Fruit fly (Drosophila melanogaster) whole organism, embryonic: ENCODE measurements around the gene Wdr62.

ENCODE experiments used
- CG10462 ChIP-seq: fragments of 200-800 bp; sonication (Bioruptor generic); optimal IDR thresholded peaks from 2 replicates; lab custom pipeline; 2016; ENCODE audit warnings: missing biosample characterization, missing genetic modification characterization
- CG11085 ChIP-seq: fragments of 200-800 bp; sonication (Bioruptor generic); IDR thresholded peaks from 2 replicates; pipeline ENCODE4 v1.3.6; 2022; ENCODE audit warnings: missing biosample characterization, missing genetic modification characterization
- CG11247 ChIP-seq: fragments of 200-800 bp; sonication (Bioruptor generic); IDR thresholded peaks from 2 replicates; pipeline ENCODE4 v1.3.6; 2022; ENCODE audit warnings: missing biosample characterization, missing genetic modification characterization
- CG11504 ChIP-seq: fragments of 200-800 bp; sonication (Bioruptor generic); optimal IDR thresholded peaks from 3 replicates; lab custom pipeline; 2019; ENCODE audit warnings: missing biosample characterization, mild to moderate bottlenecking, missing genetic modification characterization, moderate library complexity
- CG12299 ChIP-seq: fragments of 200-800 bp; sonication (Bioruptor generic); optimal IDR thresholded peaks from 2 replicates; lab custom pipeline; 2018; ENCODE audit warnings: missing biosample characterization, mild to moderate bottlenecking, missing genetic modification characterization
- CG12744 ChIP-seq: fragments of 200-800 bp; sonication (Bioruptor generic); optimal IDR thresholded peaks from 2 replicates; lab custom pipeline; 2016; ENCODE audit warnings: missing biosample characterization, missing genetic modification characterization
- CG13894 ChIP-seq: fragments of 200-800 bp; sonication (Bioruptor generic); optimal IDR thresholded peaks from 3 replicates; lab custom pipeline; 2018; ENCODE audit warnings: missing biosample characterization, mild to moderate bottlenecking, missing genetic modification characterization, moderate library complexity
- CG16779 ChIP-seq: fragments of 200-800 bp; sonication (Bioruptor generic); IDR thresholded peaks from 2 replicates; pipeline ENCODE4 v1.3.6; 2022; ENCODE audit warnings: missing biosample characterization, missing genetic modification characterization
- CG31388 ChIP-seq: fragments of 200-800 bp; sonication (Bioruptor generic); optimal IDR thresholded peaks from 2 replicates; lab custom pipeline; 2016; ENCODE audit warnings: missing biosample characterization, missing genetic modification characterization
- CG32772 ChIP-seq: fragments of 200-800 bp; sonication (Bioruptor generic); IDR thresholded peaks from 2 replicates; pipeline ENCODE4 v1.3.6; 2022; ENCODE audit warnings: missing biosample characterization, missing genetic modification characterization
- CG33557 ChIP-seq: fragments of 200-800 bp; sonication (Bioruptor generic); optimal IDR thresholded peaks from 2 replicates; lab custom pipeline; 2019; ENCODE audit warnings: missing biosample characterization, mild to moderate bottlenecking, missing genetic modification characterization, moderate library complexity
- CG4404 ChIP-seq: fragments of 200-800 bp; sonication (Bioruptor generic); IDR thresholded peaks from 2 replicates; pipeline ENCODE4 v1.3.6; 2022; ENCODE audit warnings: missing biosample characterization, missing genetic modification characterization
- CG7745 ChIP-seq: fragments of 200-800 bp; sonication (Bioruptor generic); optimal IDR thresholded peaks from 2 replicates; lab custom pipeline; 2018; ENCODE audit warnings: missing biosample characterization, mild to moderate bottlenecking, missing genetic modification characterization, moderate library complexity
- CG7928 ChIP-seq: fragments of 200-800 bp; sonication (Bioruptor generic); optimal IDR thresholded peaks from 2 replicates; lab custom pipeline; 2017; ENCODE audit warnings: missing biosample characterization, mild to moderate bottlenecking, missing genetic modification characterization
- CG9932 ChIP-seq: fragments of 200-800 bp; sonication (Bioruptor generic); IDR thresholded peaks from 2 replicates; pipeline ENCODE4 v1.3.6; 2022; ENCODE audit warnings: missing biosample characterization, missing genetic modification characterization
- CoRest ChIP-seq: fragments of 200-800 bp; sonication (Bioruptor generic); optimal IDR thresholded peaks from 3 replicates; lab custom pipeline; 2018; ENCODE audit warnings: missing biosample characterization, mild to moderate bottlenecking, missing genetic modification characterization, moderate library complexity
- Deaf1 ChIP-seq: fragments of 200-800 bp; optimal IDR thresholded peaks from 3 replicates; lab custom pipeline; 2019; ENCODE audit warnings: missing biosample characterization, mild to moderate bottlenecking, missing genetic modification characterization, moderate library complexity
- Hey ChIP-seq: fragments of 200-800 bp; sonication (Bioruptor generic); optimal IDR thresholded peaks from 3 replicates; lab custom pipeline; 2018; ENCODE audit warnings: missing biosample characterization, mild to moderate bottlenecking, missing genetic modification characterization
- Jarid2 ChIP-seq: fragments of 200-800 bp; sonication (Bioruptor generic); optimal IDR thresholded peaks from 3 replicates; lab custom pipeline; 2017; ENCODE audit warnings: mild to moderate bottlenecking, missing biosample characterization, missing genetic modification reagents, missing genetic modification characterization
- Lhr ChIP-seq: fragments of 200-800 bp; sonication (Bioruptor generic); optimal IDR thresholded peaks from 3 replicates; lab custom pipeline; 2017; ENCODE audit warnings: mild to moderate bottlenecking, missing biosample characterization, missing genetic modification reagents, missing genetic modification characterization
- Lim3 ChIP-seq: fragments of 200-800 bp; sonication (Bioruptor generic); IDR thresholded peaks from 2 replicates; pipeline ENCODE4 v1.3.6; 2022; ENCODE audit warnings: missing biosample characterization, missing genetic modification characterization
- MTF-1 ChIP-seq: fragments of 200-800 bp; sonication (Bioruptor generic); optimal IDR thresholded peaks from 2 replicates; lab custom pipeline; 2018; ENCODE audit warnings: missing biosample characterization, mild to moderate bottlenecking, missing genetic modification characterization, borderline replicate concordance
- Med ChIP-seq: fragments of 200-800 bp; sonication (Bioruptor generic); peaks from one replicate; lab custom pipeline; 2016; ENCODE audit warnings: missing biosample characterization, missing genetic modification characterization, mild to moderate bottlenecking, inconsistent platforms, moderate library complexity
- NFAT ChIP-seq: fragments of 200-800 bp; sonication (Bioruptor generic); IDR thresholded peaks from 2 replicates; pipeline ENCODE4 v1.3.6; 2022; ENCODE audit warnings: missing biosample characterization, missing genetic modification characterization
- PHDP ChIP-seq: fragments of 200-800 bp; sonication (Bioruptor generic); optimal IDR thresholded peaks from 3 replicates; lab custom pipeline; 2018; ENCODE audit warnings: missing biosample characterization, mild to moderate bottlenecking, missing genetic modification characterization, moderate library complexity
- Scr ChIP-seq: fragments of 200-800 bp; sonication (Bioruptor generic); IDR thresholded peaks from 2 replicates; pipeline ENCODE4 v1.3.6; 2022; ENCODE audit warnings: missing biosample characterization, missing genetic modification characterization; ENCODE audit not compliant: partially characterized antibody
- Spps ChIP-seq: fragments of 200-800 bp; sonication (Bioruptor generic); optimal IDR thresholded peaks from 2 replicates; lab custom pipeline; 2018; ENCODE audit warnings: missing biosample characterization, mild to moderate bottlenecking, missing genetic modification characterization
- TFAM ChIP-seq: fragments of 200-800 bp; sonication (Bioruptor generic); optimal IDR thresholded peaks from 2 replicates; lab custom pipeline; 2017; ENCODE audit warnings: missing biosample characterization, missing genetic modification characterization, inconsistent platforms
- Trl ChIP-seq, 3 experiments: fragments of >200 bp in 2 of 3; fragments of 200-800 bp in 1 of 3; sonication (Bioruptor generic) in 1 of 3; optimal IDR thresholded peaks; 2 replicates in 1 of 3; 3 replicates in 2 of 3; lab custom pipeline; 2016 to 2017; ENCODE audit warnings: missing biosample characterization in 1 of 3, missing genetic modification characterization in 1 of 3
- abd-A ChIP-seq: fragments of 200-800 bp; sonication (Bioruptor generic); optimal IDR thresholded peaks from 3 replicates; lab custom pipeline; 2019; ENCODE audit warnings: missing biosample characterization, mild to moderate bottlenecking, missing genetic modification characterization, moderate library complexity
- bcd ChIP-seq: fragments of 200-800 bp; sonication (Bioruptor generic); optimal IDR thresholded peaks from 2 replicates; lab custom pipeline; 2017; ENCODE audit warnings: missing biosample characterization, mild to moderate bottlenecking, missing genetic modification characterization
- chif ChIP-seq, 2 experiments: fragments of 200-800 bp; sonication (Bioruptor generic); optimal IDR thresholded peaks; 3 replicates each; lab custom pipeline; 2016; ENCODE audit warnings: missing biosample characterization in 2 of 2, missing genetic modification characterization in 2 of 2
- crp ChIP-seq, 2 experiments: fragments of 200-800 bp; sonication (Bioruptor generic); optimal IDR thresholded peaks; 2 replicates in 1 of 2; 3 replicates in 1 of 2; lab custom pipeline; 2017; ENCODE audit warnings: missing biosample characterization in 2 of 2, missing genetic modification characterization in 2 of 2, mild to moderate bottlenecking in 1 of 2, moderate library complexity in 1 of 2
- esg ChIP-seq: fragments of 200-800 bp; sonication (Bioruptor generic); conservative IDR thresholded peaks from 2 replicates; pipeline ENCODE4 v1.3.6; 2022; ENCODE audit warnings: missing biosample characterization, missing genetic modification characterization
- ewg ChIP-seq: fragments of 200-800 bp; sonication (Bioruptor generic); optimal IDR thresholded peaks from 3 replicates; lab custom pipeline; 2017; ENCODE audit warnings: mild to moderate bottlenecking, missing biosample characterization, missing genetic modification reagents, missing genetic modification characterization
- exex ChIP-seq: fragments of 200-800 bp; sonication (Bioruptor generic); optimal IDR thresholded peaks from 4 replicates; lab custom pipeline; 2018; ENCODE audit warnings: missing biosample characterization, mild to moderate bottlenecking, missing genetic modification characterization, moderate library complexity
- ftz-f1 ChIP-seq: fragments of 200-800 bp; sonication (Bioruptor generic); optimal IDR thresholded peaks from 2 replicates; lab custom pipeline; 2016; ENCODE audit warnings: missing biosample characterization, missing genetic modification characterization
- gfzf ChIP-seq: fragments of 200-800 bp; sonication (Bioruptor generic); optimal IDR thresholded peaks from 2 replicates; lab custom pipeline; 2016; ENCODE audit warnings: missing biosample characterization, mild to moderate bottlenecking, missing genetic modification characterization, moderate library complexity
- hth ChIP-seq: fragments of >200 bp; optimal IDR thresholded peaks from 2 replicates; lab custom pipeline; 2017; ENCODE audit warnings: inconsistent platforms
- onecut ChIP-seq: fragments of 200-800 bp; sonication (Bioruptor generic); IDR thresholded peaks from 2 replicates; pipeline ENCODE4 v1.3.6; 2022; ENCODE audit warnings: missing biosample characterization, missing genetic modification characterization
- ranshi ChIP-seq: fragments of 200-800 bp; sonication (Bioruptor generic); IDR thresholded peaks from 2 replicates; pipeline ENCODE4 v1.3.6; 2022; ENCODE audit warnings: missing biosample characterization, missing genetic modification characterization
- row ChIP-seq: fragments of 200-800 bp; sonication (Bioruptor generic); IDR thresholded peaks from 3 replicates; pipeline ENCODE4 v1.3.6; 2022; ENCODE audit warnings: missing biosample characterization, missing genetic modification characterization
- sc ChIP-seq, 3 experiments: fragments of >200 bp in 2 of 3; fragments of 200-800 bp in 1 of 3; sonication (Bioruptor generic) in 1 of 3; optimal IDR thresholded peaks; 2 replicates in 2 of 3; 3 replicates in 1 of 3; lab custom pipeline; 2017; ENCODE audit warnings: mild to moderate bottlenecking in 1 of 3, missing biosample characterization in 1 of 3, missing genetic modification characterization in 1 of 3, missing genetic modification reagents in 1 of 3
- scrt ChIP-seq: fragments of 200-800 bp; sonication (Bioruptor generic); optimal IDR thresholded peaks from 2 replicates; lab custom pipeline; 2018; ENCODE audit warnings: missing biosample characterization, mild to moderate bottlenecking, missing genetic modification characterization, moderate library complexity
- wdn ChIP-seq: fragments of 200-800 bp; sonication (Bioruptor generic); IDR thresholded peaks from 2 replicates; pipeline ENCODE4 v1.3.6; 2022; ENCODE audit warnings: missing biosample characterization, missing genetic modification characterization

Wdr62 gene

dm6 chr2L:1884409-1885082 is at the start of gene Wdr62 (continued):
- TF ChIP-seq row (GFP tag; lab: Robert Waterston, UW) (peak; percentile 18; the same call in 1 of the 3 replicates), CG13894 (tag; lab: Kevin White, UChicago) (peak; percentile 78), MTF-1 (peak; percentile 51), CG10462 (no peak), CG31388 (GFP tag; lab: Kevin White, UChicago) (peak; percentile 21), ranshi (GFP tag; lab: Robert Waterston, UW) (peak; percentile 45; the same call in 1 of the 2 replicates), gfzf (GFP tag; lab: Kevin White, UChicago) (peak; percentile 89), Hey (tag; lab: Kevin White, UChicago) (peak; percentile 64), Spps (tag; lab: Kevin White, UChicago) (no peak), CG9932 (GFP tag; lab: Robert Waterston, UW) (peak; percentile 52), CG11247 (GFP tag; lab: Robert Waterston, UW) (no peak; the same call in 1 of the 2 replicates), CG7745 (tag; lab: Kevin White, UChicago) (peak; percentile 2), Lhr (GFP tag; lab: Kevin White, UChicago) (peak; percentile 98), CG32772 (no peak), bcd (GFP tag; lab: Kevin White, UChicago) (peak; percentile 43), PHDP (peak; percentile 38)

dm6 chr2L:1836238-1836637 is 48.2 kb upstream of the Wdr62 start, which contains the start of gene wry:
Gene wry, plus strand, starts transcription at chr2L:1836538.
- TF ChIP-seq exex (tag; lab: Kevin White, UChicago) = no peak
- TF ChIP-seq crp (GFP tag; optimal IDR thresholded peaks at IDR 0.05; lab: Kevin White, UChicago) = peak in 1 of 2 experiments; percentile 43
- TF ChIP-seq ftz-f1 = no peak
- TF ChIP-seq CG11085 (GFP tag; lab: Robert Waterston, UW) = no peak
- TF ChIP-seq scrt (GFP tag; lab: Kevin White, UChicago) = peak; percentile 77
- no peak for TF ChIP-seq CoRest (tag; lab: Kevin White, UChicago)
- peak; percentile 55; the same call in 1 of the 2 replicates for TF ChIP-seq CG16779
- no peak for TF ChIP-seq CG12744 (GFP tag; lab: Kevin White, UChicago)
- TF ChIP-seq sc (optimal IDR thresholded peaks at IDR 0.05; lab: Kevin White, UChicago) = no peak
- TF ChIP-seq sc (GFP tag; optimal IDR thresholded peaks at IDR 0.05; lab: Kevin White, UChicago) = no peak
- TF ChIP-seq NFAT (GFP tag; lab: Robert Waterston, UW) = no peak
- no peak for TF ChIP-seq esg (GFP tag; lab: Robert Waterston, UW)
- TF ChIP-seq TFAM (GFP tag; lab: Kevin White, UChicago) = no peak
- no peak for TF ChIP-seq onecut (GFP tag; lab: Robert Waterston, UW)
- no peak for TF ChIP-seq CG4404
- TF ChIP-seq abd-A (tag; lab: Kevin White, UChicago) = peak; percentile 42
- no peak for TF ChIP-seq hth (lab: Kevin White, UChicago)
- no peak for TF ChIP-seq CG7928 (GFP tag; lab: Kevin White, UChicago)
- no peak for TF ChIP-seq Scr (GFP tag; lab: Robert Waterston, UW)
- TF ChIP-seq CG33557 (GFP tag; lab: Kevin White, UChicago) = no peak
- peak; percentile 24 to 48 for TF ChIP-seq Trl (optimal IDR thresholded peaks at IDR 0.05; lab: Kevin White, UChicago)
- TF ChIP-seq Trl (GFP tag; optimal IDR thresholded peaks at IDR 0.05; lab: Kevin White, UChicago) = no peak
- peak; percentile 16 for TF ChIP-seq Jarid2
- TF ChIP-seq CG12299 (tag; lab: Kevin White, UChicago) = no peak
- TF ChIP-seq Deaf1 = peak; percentile 26
- no peak for TF ChIP-seq Lim3
- no peak for TF ChIP-seq wdn (GFP tag; lab: Robert Waterston, UW)
- TF ChIP-seq chif (GFP tag; optimal IDR thresholded peaks at IDR 0.05; lab: Kevin White, UChicago) = no peak
- TF ChIP-seq ewg (GFP tag; lab: Kevin White, UChicago) = peak; percentile 64
- peak; percentile 48 for TF ChIP-seq CG11504 (tag; lab: Kevin White, UChicago)
- TF ChIP-seq Med = peak; percentile 6
